Worm (Caenorhabditis elegans) whole organism, young adult: ENCODE data around the gene C54E4.4.

Source experiments
- B0336.3 ChIP-seq: fragments of 200-800 bp; sonication (Bioruptor generic); IDR thresholded peaks from 2 replicates; pipeline ENCODE4 v1.3.6; 2022; ENCODE audit warnings: missing genetic modification characterization, missing compliant biosample characterization
- F33H1.4 ChIP-seq: fragments of 200-800 bp; sonication (Bioruptor generic); IDR thresholded peaks from 2 replicates; pipeline ENCODE4 v1.3.6; 2022; ENCODE audit warnings: missing genetic modification reagents, missing genetic modification characterization, missing compliant biosample characterization
- Y95B8A.8 ChIP-seq: fragments of 200-800 bp; sonication (Bioruptor generic); IDR thresholded peaks from 2 replicates; pipeline ENCODE4 v1.3.6; 2022; ENCODE audit warnings: missing genetic modification reagents, missing genetic modification characterization, missing compliant biosample characterization
- ccch-3 ChIP-seq: fragments of 200-800 bp; sonication (Bioruptor generic); optimal IDR thresholded peaks from 2 replicates; lab custom pipeline; 2018; ENCODE audit warnings: mild to moderate bottlenecking, missing genetic modification characterization, missing compliant biosample characterization
- cebp-2 ChIP-seq: fragments of 200-800 bp; sonication (Bioruptor generic); IDR thresholded peaks from 2 replicates; pipeline ENCODE4 v1.3.6; 2022; ENCODE audit warnings: missing genetic modification characterization, missing compliant biosample characterization
- lin-26 ChIP-seq: fragments of 200-800 bp; sonication (Bioruptor generic); IDR thresholded peaks from 2 replicates; pipeline ENCODE4 v1.3.6; 2022; ENCODE audit warnings: missing genetic modification reagents, missing genetic modification characterization, missing compliant biosample characterization
- lsy-27 ChIP-seq: sonication (generic microtip); optimal IDR thresholded peaks from 2 replicates; lab custom pipeline; 2017; ENCODE audit warnings: missing genetic modification characterization, mild to moderate bottlenecking, missing compliant biosample characterization, antibody characterized with exemption, missing genotype, borderline replicate concordance; ENCODE audit not compliant: insufficient read depth
- nhr-90 ChIP-seq: sonication (generic microtip); optimal IDR thresholded peaks from 2 replicates; lab custom pipeline; 2016; ENCODE audit warnings: missing genotype, mild to moderate bottlenecking, missing genetic modification characterization, missing compliant biosample characterization
- pha-4 ChIP-seq: fragments of 150-350 bp; sonication (generic microtip); optimal IDR thresholded peaks from 2 replicates; lab custom pipeline; 2014; ENCODE audit warnings: missing biosample characterization, missing genetic modification reagents, missing genetic modification characterization
- sea-2 ChIP-seq: fragments of 200-800 bp; sonication (Bioruptor generic); IDR thresholded peaks from 2 replicates; pipeline ENCODE4 v1.3.6; 2022; ENCODE audit warnings: missing genetic modification characterization, missing compliant biosample characterization
- snpc-4 ChIP-seq, 5 experiments: fragments of 150-350 bp in 1 of 5; sonication (generic microtip) in 4 of 5; optimal IDR thresholded peaks; 2 replicates each; lab custom pipeline; 2014 to 2018; ENCODE audit warnings: missing genetic modification characterization in 5 of 5, missing biosample characterization in 3 of 5, antibody characterized with exemption in 2 of 5, mild to moderate bottlenecking in 2 of 5, missing compliant biosample characterization in 2 of 5, missing genotype in 2 of 5, moderate library complexity in 2 of 5, missing genetic modification reagents in 1 of 5
- unc-130 ChIP-seq: sonication (generic microtip); optimal IDR thresholded peaks from 2 replicates; lab custom pipeline; 2016; ENCODE audit warnings: missing genetic modification reagents, missing genetic modification characterization, missing compliant biosample characterization

DNA sequence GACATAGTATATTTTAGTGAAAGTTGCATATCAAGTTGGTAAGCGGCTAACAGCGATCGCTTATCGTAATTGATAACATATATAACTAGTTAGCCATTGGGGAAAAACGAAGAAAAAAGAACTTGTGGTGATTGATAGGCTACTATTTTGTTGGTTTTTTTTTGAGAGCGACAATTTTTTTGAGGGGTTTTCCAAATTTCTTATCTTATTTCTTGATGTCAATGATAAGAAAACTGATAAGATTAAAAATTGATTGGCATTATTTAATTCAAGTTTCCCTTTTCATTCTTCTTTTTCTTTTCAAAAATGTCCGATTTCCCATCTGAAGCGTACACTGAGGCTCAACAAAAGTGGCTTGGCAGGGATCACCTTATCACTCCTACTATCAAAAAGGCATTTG, 37.7 kb downstream of the C54E4.4 start, which contains the start of gene prmt-6:
- TF ChIP-seq lsy-27 (tag; lab: Kevin White, UChicago): no peak
- no peak for TF ChIP-seq F33H1.4 (GFP tag; lab: Robert Waterston, UW)
- no peak for TF ChIP-seq sea-2 (GFP tag; lab: Robert Waterston, UW)
- no peak for TF ChIP-seq snpc-4 (GFP tag; optimal IDR thresholded peaks at IDR 0.05; lab: Kevin White, UChicago)
- no peak for TF ChIP-seq snpc-4 (tag; optimal IDR thresholded peaks at IDR 0.05; lab: Kevin White, UChicago)
- no peak for TF ChIP-seq lin-26 (GFP tag; lab: Robert Waterston, UW)
- TF ChIP-seq unc-130 (GFP tag; lab: Kevin White, UChicago): no peak
- TF ChIP-seq nhr-90 (tag; lab: Kevin White, UChicago): no peak
- no peak for TF ChIP-seq ccch-3 (GFP tag; lab: Kevin White, UChicago)
- TF ChIP-seq cebp-2: no peak
- no peak for TF ChIP-seq pha-4
- TF ChIP-seq B0336.3 (GFP tag; lab: Robert Waterston, UW): no peak
- TF ChIP-seq Y95B8A.8 (GFP tag; lab: Robert Waterston, UW): no peak
